Worm (Caenorhabditis elegans) whole organism, L2 larva: ENCODE results near the gene F14H12.2.

ENCODE experiments used
- C34F6.9 ChIP-seq: fragments of 150-350 bp; optimal IDR thresholded peaks from 2 replicates; lab custom pipeline; 2014; ENCODE audit warnings: missing biosample characterization, missing genetic modification characterization
- elt-3 ChIP-seq: sonication (generic microtip); optimal IDR thresholded peaks from 2 replicates; lab custom pipeline; 2017; ENCODE audit warnings: missing biosample characterization, missing genetic modification characterization
- mdl-1 ChIP-seq, 2 experiments: fragments of 150-350 bp in 1 of 2; sonication (generic microtip) in 1 of 2; optimal IDR thresholded peaks; 2 replicates each; lab custom pipeline; 2017; ENCODE audit warnings: missing biosample characterization in 2 of 2, missing genetic modification characterization in 2 of 2
- nhr-23 ChIP-seq: fragments of 150-350 bp; optimal IDR thresholded peaks from 2 replicates; lab custom pipeline; 2014; ENCODE audit warnings: missing biosample characterization, missing genetic modification reagents, missing genetic modification characterization

ce11 chrX:4368800-4369199 is 18.5 kb downstream of the F14H12.2 start, which contains the start of gene R160.4:
- no peak for TF ChIP-seq elt-3 (tag; lab: Kevin White, UChicago)
- TF ChIP-seq mdl-1 (tag; optimal IDR thresholded peaks at IDR 0.05; lab: Kevin White, UChicago) = no peak
- TF ChIP-seq C34F6.9 = no peak
- no peak for TF ChIP-seq nhr-23 (tag; lab: Kevin White, UChicago)
